Worm (Caenorhabditis elegans): ENCODE results near the gene clec-25.

The clec-25 gene

DNA sequence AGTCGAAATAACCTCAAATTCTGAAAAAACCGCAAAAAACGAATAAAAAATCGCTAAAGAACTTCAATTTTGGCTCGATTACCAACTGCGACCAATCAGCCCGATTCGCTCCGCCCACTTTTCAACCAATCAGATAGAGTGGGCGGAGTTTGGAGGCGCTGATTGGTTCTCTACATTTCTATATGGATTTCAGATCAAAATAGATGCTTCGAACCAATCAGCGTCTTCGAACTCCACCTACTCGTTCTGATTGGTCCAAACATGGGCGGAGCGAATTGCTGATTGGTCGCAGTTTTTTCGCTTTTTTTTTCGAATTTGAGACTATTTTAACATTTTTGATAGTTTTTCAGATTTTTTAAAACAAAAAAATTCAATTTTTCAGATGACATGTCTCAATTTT is 34.9 kb upstream of the clec-25 start:
- TF ChIP-seq nhr-12 (tag; optimal IDR thresholded peaks at IDR 0.05) (no peak), lin-13 (tag; optimal IDR thresholded peaks at IDR 0.05) (no peak), bed-3 (GFP tag; optimal IDR thresholded peaks at IDR 0.05) (no peak), tbx-8 (GFP tag; optimal IDR thresholded peaks at IDR 0.05) (no peak)

DNA sequence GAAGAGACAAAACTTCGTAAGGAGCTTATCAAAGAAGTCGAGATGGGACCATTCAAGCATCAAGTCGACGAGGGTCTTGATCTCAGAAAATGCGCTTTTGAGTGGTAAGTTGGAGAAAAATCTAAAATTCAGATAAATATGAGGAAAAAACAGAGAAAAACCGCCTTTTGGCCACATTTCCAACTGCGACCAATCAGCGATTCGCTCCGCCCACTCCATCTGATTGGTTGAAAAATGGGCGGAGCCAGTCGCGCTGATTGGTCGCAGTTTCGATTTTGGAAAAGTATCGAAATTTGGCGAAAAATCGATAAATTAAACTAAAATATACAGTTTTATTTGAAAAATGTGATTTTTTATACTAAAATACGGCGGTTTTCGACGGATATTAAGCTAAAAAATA is 31.2 kb upstream of the clec-25 start:
- no peak for TF ChIP-seq bed-3 (GFP tag; optimal IDR thresholded peaks at IDR 0.05)
- TF ChIP-seq nhr-12 (tag; optimal IDR thresholded peaks at IDR 0.05) = no peak
- TF ChIP-seq elt-1 (tag; optimal IDR thresholded peaks at IDR 0.05; ENCODE audit: borderline replicate concordance, insufficient read depth) = no peak
- no peak for TF ChIP-seq nhr-76 (tag; optimal IDR thresholded peaks at IDR 0.05)
- no peak for TF ChIP-seq hlh-1 (tag; optimal IDR thresholded peaks at IDR 0.05)
- no peak for TF ChIP-seq M03D4.4 (tag; optimal IDR thresholded peaks at IDR 0.05)
- TF ChIP-seq unc-62 (GFP tag; optimal IDR thresholded peaks at IDR 0.05) = no peak
- no peak for TF ChIP-seq unc-39 (tag; optimal IDR thresholded peaks at IDR 0.05)
- no peak for TF ChIP-seq mls-2 (tag; optimal IDR thresholded peaks at IDR 0.05)
- no peak for TF ChIP-seq cnd-1 (tag; optimal IDR thresholded peaks at IDR 0.05)
- no peak for TF ChIP-seq nhr-2 (tag; optimal IDR thresholded peaks at IDR 0.05)
- TF ChIP-seq blmp-1 (tag; optimal IDR thresholded peaks at IDR 0.05) = no peak
- no peak for TF ChIP-seq elt-3 (tag; optimal IDR thresholded peaks at IDR 0.05)
- TF ChIP-seq nhr-28 (tag; optimal IDR thresholded peaks at IDR 0.05) = no peak
- TF ChIP-seq lsy-2 (tag; optimal IDR thresholded peaks at IDR 0.05) = no peak
- TF ChIP-seq ces-1 (GFP tag; optimal IDR thresholded peaks at IDR 0.05) = no peak
- no peak for TF ChIP-seq flh-1 (GFP tag; optimal IDR thresholded peaks at IDR 0.05)

DNA sequence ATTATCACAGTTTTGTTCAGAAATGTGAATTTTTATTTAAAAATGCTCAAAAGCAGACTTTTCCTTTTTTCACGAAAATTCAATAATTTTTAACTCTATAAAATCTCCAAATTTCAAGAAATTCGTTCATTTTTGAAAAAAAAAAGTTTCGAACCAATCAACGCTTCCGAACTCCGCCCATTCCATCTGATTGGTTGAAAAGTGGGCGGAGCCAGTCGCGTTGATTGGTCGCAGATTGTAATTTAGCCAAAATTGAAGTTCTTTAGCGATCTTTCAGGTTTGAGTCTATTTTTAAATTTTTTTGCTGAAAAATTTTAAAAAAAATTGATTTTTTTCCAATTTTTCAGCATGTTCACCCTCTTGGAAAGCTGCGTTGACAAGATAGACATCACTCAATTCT is 30.7 kb upstream of the clec-25 start:
- TF ChIP-seq mep-1 (tag; optimal IDR thresholded peaks at IDR 0.05) (no peak), nhr-2 (tag; optimal IDR thresholded peaks at IDR 0.05) (no peak), unc-120 (tag; optimal IDR thresholded peaks at IDR 0.05; ENCODE audit: poor library complexity, severe bottlenecking) (no peak), bed-3 (GFP tag; optimal IDR thresholded peaks at IDR 0.05) (no peak), hlh-1 (tag; optimal IDR thresholded peaks at IDR 0.05) (no peak)

DNA sequence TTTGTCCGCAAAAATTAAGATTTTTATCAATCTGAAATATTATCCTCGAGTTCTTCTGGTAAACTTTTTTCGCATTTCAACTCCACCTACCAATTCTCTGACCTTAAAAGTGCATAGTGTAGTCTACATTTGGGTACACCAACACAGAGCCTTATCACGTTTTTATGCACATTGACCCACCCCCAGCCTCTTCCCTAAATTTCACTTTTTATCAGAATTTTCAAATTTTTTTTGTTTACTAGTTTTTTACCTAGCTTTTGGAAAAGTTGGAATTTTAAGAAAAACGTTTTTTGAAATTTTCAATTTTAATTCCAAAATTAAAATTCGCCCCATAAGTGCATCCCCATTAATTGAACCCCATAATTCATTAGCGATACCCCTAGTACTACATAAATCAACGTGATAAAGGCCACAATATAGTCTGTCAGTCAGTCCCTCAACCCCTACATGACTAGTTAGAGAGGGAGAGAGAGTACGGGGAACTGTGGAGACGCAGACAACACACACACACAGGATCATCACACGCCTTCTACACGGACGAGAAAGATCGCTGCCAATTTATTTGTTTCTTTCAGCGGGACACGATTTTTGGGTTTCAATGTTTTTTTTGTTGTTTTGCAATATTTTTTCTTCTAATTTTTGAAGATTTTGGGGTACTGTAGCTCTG is 28.4 kb upstream of the clec-25 start:
- TF ChIP-seq mls-2 (tag; optimal IDR thresholded peaks at IDR 0.05) = no peak
- TF ChIP-seq unc-62 (GFP tag; optimal IDR thresholded peaks at IDR 0.05) = peak; percentile 16

DNA sequence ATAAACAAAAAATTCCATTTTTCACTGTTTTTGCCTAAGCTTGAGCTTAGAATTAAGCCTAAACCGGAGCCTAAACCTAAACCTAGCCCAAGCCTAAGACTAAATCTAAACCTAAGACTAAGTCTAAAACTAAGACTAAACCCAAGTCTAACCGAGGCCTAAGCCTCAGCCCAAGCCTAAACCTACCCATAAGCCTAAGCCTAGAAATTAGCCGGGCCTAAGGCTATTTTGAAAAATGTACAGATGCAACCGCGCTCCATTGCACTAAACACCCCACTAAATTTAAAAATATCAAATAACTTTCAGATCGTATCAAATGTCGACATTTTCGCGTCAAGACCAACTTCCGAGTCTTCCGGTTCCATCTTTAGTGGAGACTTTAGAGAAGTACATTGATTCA is 27.8 kb upstream of the clec-25 start, which contains the start of gene T20B3.1:
Gene T20B3.1, plus strand, starts transcription at position 301 of the 400 bp plus-strand sequence.
- no peak for TF ChIP-seq mep-1 (tag; optimal IDR thresholded peaks at IDR 0.05)
- no peak for TF ChIP-seq nhr-12 (tag; optimal IDR thresholded peaks at IDR 0.05)
- TF ChIP-seq bed-3 (GFP tag; optimal IDR thresholded peaks at IDR 0.05) = no peak
- no peak for TF ChIP-seq unc-62 (GFP tag; optimal IDR thresholded peaks at IDR 0.05)

DNA sequence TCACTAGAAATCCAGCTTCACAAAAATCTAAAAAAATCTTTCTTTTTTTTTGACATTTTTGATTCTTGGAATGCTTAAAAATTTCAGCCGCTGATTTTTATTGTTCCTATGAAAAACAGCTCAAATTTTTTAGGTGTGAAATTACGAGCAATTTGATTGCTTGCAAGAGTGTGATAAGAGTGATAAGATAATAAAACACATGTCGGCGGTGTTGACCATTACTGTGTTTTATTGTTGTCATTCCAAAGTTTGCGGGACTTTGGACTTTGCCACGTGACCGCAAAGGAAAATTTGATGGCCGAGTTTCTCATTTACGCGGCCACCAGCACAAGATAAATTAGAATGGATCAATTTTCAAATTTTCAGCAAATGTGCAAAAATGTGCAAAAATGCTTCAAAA is 26.3 kb upstream of the clec-25 start:
- TF ChIP-seq drap-1 (GFP tag; optimal IDR thresholded peaks at IDR 0.05) (no peak), blmp-1 (tag; optimal IDR thresholded peaks at IDR 0.05) (no peak), sptf-1 (tag; optimal IDR thresholded peaks at IDR 0.05) (no peak), unc-39 (tag; optimal IDR thresholded peaks at IDR 0.05) (no peak), mab-5 (tag; optimal IDR thresholded peaks at IDR 0.05) (no peak), unc-62 (GFP tag; optimal IDR thresholded peaks at IDR 0.05) (no peak), bed-3 (GFP tag; optimal IDR thresholded peaks at IDR 0.05) (no peak), mep-1 (tag; optimal IDR thresholded peaks at IDR 0.05) (no peak), ceh-43 (GFP tag; optimal IDR thresholded peaks at IDR 0.05) (no peak)

DNA sequence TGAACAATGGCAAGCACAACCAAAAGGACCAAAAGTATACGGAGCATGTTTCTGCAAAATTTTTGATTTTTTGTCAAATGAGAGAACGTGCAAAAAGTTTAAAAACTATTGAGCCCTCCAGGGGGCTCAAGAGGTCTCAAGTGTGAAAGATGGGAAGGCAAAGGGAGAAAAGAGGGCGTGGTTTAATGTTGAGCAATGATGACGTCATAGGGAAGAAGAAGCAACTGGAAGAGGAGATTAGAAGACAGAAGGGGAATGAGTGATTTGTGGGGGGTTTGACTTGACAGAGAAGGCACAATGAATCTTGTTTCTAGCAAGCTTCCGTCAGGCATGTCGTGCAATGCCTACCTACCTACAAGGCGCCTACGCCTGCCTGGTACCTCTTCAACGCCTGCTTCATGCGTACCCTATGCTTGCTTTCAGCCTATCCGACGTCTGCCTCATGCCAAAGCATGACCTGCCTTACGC is 21.7 kb upstream of the clec-25 start, which contains the start of gene T20B3.14:
Gene T20B3.14, minus strand, starts transcription at position 51 of the 468 bp plus-strand sequence.
- no peak for TF ChIP-seq lin-13 (tag; optimal IDR thresholded peaks at IDR 0.05)
- TF ChIP-seq drap-1 (GFP tag; optimal IDR thresholded peaks at IDR 0.05) = no peak
- TF ChIP-seq ham-2 (GFP tag; optimal IDR thresholded peaks at IDR 0.05) = no peak
- no peak for TF ChIP-seq ceh-39 (tag; optimal IDR thresholded peaks at IDR 0.05)
- peak; percentile 83 for TF ChIP-seq zip-8 (tag; optimal IDR thresholded peaks at IDR 0.05)
- TF ChIP-seq tbx-8 (GFP tag; optimal IDR thresholded peaks at IDR 0.05) = no peak
- no peak for TF ChIP-seq nhr-76 (tag; optimal IDR thresholded peaks at IDR 0.05)
- no peak for TF ChIP-seq elt-1 (tag; optimal IDR thresholded peaks at IDR 0.05; ENCODE audit: borderline replicate concordance, insufficient read depth)
